Fruit fly (Drosophila melanogaster) whole organism, prepupa: ENCODE results near the gene CG14204.

Experiments used
- Blimp-1 ChIP-seq: fragments of 200-800 bp; sonication (Bioruptor generic); optimal IDR thresholded peaks from 3 replicates; lab custom pipeline; 2017; ENCODE audit warnings: missing biosample characterization, missing genetic modification characterization, mild to moderate bottlenecking, moderate library complexity, missing genetic modification reagents
- CG10669 ChIP-seq: fragments of 200-800 bp; sonication (Bioruptor generic); optimal IDR thresholded peaks from 3 replicates; lab custom pipeline; 2018; ENCODE audit warnings: missing biosample characterization, mild to moderate bottlenecking, missing genetic modification characterization, moderate library complexity
- CG11294 ChIP-seq: fragments of 200-800 bp; sonication (Bioruptor generic); IDR thresholded peaks from 2 replicates; pipeline ENCODE4 v1.3.6; 2022; ENCODE audit warnings: missing biosample characterization, missing genetic modification characterization
- CG6854 ChIP-seq: fragments of 200-800 bp; sonication (Bioruptor generic); optimal IDR thresholded peaks from 2 replicates; lab custom pipeline; 2017; ENCODE audit warnings: missing biosample characterization, mild to moderate bottlenecking, missing genetic modification characterization
- Eip93F ChIP-seq: fragments of 200-800 bp; sonication (Bioruptor generic); optimal IDR thresholded peaks from 2 replicates; lab custom pipeline; 2016; ENCODE audit warnings: missing biosample characterization, mild to moderate bottlenecking, missing genetic modification characterization
- Hr4 ChIP-seq: fragments of 200-800 bp; sonication (Bioruptor generic); optimal IDR thresholded peaks from 3 replicates; lab custom pipeline; 2016; ENCODE audit warnings: missing biosample characterization, missing genetic modification characterization
- Lpt ChIP-seq: fragments of 200-800 bp; sonication (Bioruptor generic); optimal IDR thresholded peaks from 3 replicates; lab custom pipeline; 2016; ENCODE audit warnings: missing biosample characterization, missing genetic modification characterization
- fd59A ChIP-seq: fragments of 200-800 bp; sonication (Bioruptor generic); optimal IDR thresholded peaks from 2 replicates; lab custom pipeline; 2017; ENCODE audit warnings: missing biosample characterization, mild to moderate bottlenecking, missing genetic modification characterization, missing genetic modification reagents
- net ChIP-seq: fragments of 200-800 bp; sonication (Bioruptor generic); optimal IDR thresholded peaks from 3 replicates; lab custom pipeline; 2016; ENCODE audit warnings: missing biosample characterization, missing genetic modification characterization
- svp ChIP-seq: fragments of 200-800 bp; sonication (Bioruptor generic); peaks from one replicate; lab custom pipeline; 2016; ENCODE audit warnings: missing biosample characterization, missing genetic modification characterization

DNA sequence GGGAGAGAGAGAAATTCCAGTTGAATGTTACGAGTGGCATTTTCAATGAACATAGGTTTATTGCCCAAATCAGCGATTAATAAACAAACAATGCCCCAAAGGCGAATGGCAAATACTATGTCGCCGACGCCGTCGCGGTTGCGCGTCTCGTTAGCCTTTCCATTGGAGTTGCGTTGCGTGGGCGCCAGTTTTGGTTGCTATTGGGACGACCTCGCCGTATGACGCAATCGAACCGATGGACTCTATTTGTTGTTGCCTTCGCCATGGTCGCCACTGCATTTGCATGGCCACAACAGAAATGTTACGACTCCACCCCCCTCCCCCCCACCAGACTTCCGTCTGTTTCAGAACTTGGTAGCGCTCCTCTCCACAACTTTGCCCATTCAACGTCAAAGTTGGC lies 23.1 kb downstream of the CG14204 start:
- no peak for TF ChIP-seq Lpt (GFP tag; lab: Kevin White, UChicago)
- no peak for TF ChIP-seq CG11294 (GFP tag; lab: Robert Waterston, UW)
- no peak for TF ChIP-seq CG10669 (GFP tag; lab: Kevin White, UChicago)
- TF ChIP-seq Eip93F (GFP tag; lab: Kevin White, UChicago), result no peak
- TF ChIP-seq Hr4 (GFP tag; lab: Kevin White, UChicago), result no peak
- TF ChIP-seq net (GFP tag; lab: Kevin White, UChicago), result no peak
- no peak for TF ChIP-seq svp
- TF ChIP-seq Blimp-1 (GFP tag; lab: Kevin White, UChicago), result no peak
- no peak for TF ChIP-seq CG6854 (GFP tag; lab: Kevin White, UChicago)
- TF ChIP-seq fd59A (GFP tag; lab: Kevin White, UChicago), result no peak
